Worm (Caenorhabditis elegans) whole organism, mixed stage, embryonic: ENCODE data around the gene lec-4.

Source experiments
- M03D4.4 ChIP-seq: sonication (generic microtip); optimal IDR thresholded peaks from 2 replicates; lab custom pipeline; 2017; ENCODE audit warnings: mild to moderate bottlenecking, missing genetic modification characterization, missing compliant biosample characterization
- bed-3 ChIP-seq: fragments of 200-800 bp; sonication (Bioruptor generic); optimal IDR thresholded peaks from 3 replicates; lab custom pipeline; 2018; ENCODE audit warnings: mild to moderate bottlenecking, missing genetic modification characterization, moderate library complexity, missing compliant biosample characterization
- blmp-1 ChIP-seq: fragments of 150-350 bp; optimal IDR thresholded peaks from 2 replicates; lab custom pipeline; 2014; ENCODE audit warnings: missing biosample characterization, missing genetic modification characterization
- ceh-39 ChIP-seq: fragments of 150-350 bp; optimal IDR thresholded peaks from 2 replicates; lab custom pipeline; 2014; ENCODE audit warnings: missing biosample characterization, missing genetic modification characterization
- ceh-43 ChIP-seq: fragments of 200-800 bp; sonication (Bioruptor generic); optimal IDR thresholded peaks from 2 replicates; lab custom pipeline; 2018; ENCODE audit warnings: mild to moderate bottlenecking, missing genetic modification characterization, moderate library complexity, missing compliant biosample characterization
- ceh-83 ChIP-seq: fragments of 200-800 bp; sonication (Bioruptor generic); optimal IDR thresholded peaks from 2 replicates; lab custom pipeline; 2018; ENCODE audit warnings: mild to moderate bottlenecking, missing genetic modification characterization, missing compliant biosample characterization
- ces-1 ChIP-seq: fragments of 150-350 bp; optimal IDR thresholded peaks from 2 replicates; lab custom pipeline; 2014; ENCODE audit warnings: missing biosample characterization, missing genetic modification reagents, missing genetic modification characterization
- cnd-1 ChIP-seq: fragments of 200-800 bp; sonication (Bioruptor generic); optimal IDR thresholded peaks from 2 replicates; lab custom pipeline; 2018; ENCODE audit warnings: mild to moderate bottlenecking, missing genetic modification characterization, missing compliant biosample characterization
- drap-1 ChIP-seq: fragments of 200-800 bp; sonication (Bioruptor generic); optimal IDR thresholded peaks from 3 replicates; lab custom pipeline; 2018; ENCODE audit warnings: mild to moderate bottlenecking, missing genetic modification characterization, missing compliant biosample characterization
- elt-1 ChIP-seq: sonication (generic microtip); optimal IDR thresholded peaks from 2 replicates; lab custom pipeline; 2017; ENCODE audit warnings: missing genetic modification characterization, mild to moderate bottlenecking, missing compliant biosample characterization, antibody characterized with exemption, moderate library complexity, borderline replicate concordance; ENCODE audit not compliant: insufficient read depth
- elt-3 ChIP-seq: fragments of 150-350 bp; optimal IDR thresholded peaks from 2 replicates; lab custom pipeline; 2014; ENCODE audit warnings: missing biosample characterization, missing genetic modification characterization
- flh-1 ChIP-seq: fragments of 200-800 bp; sonication (Bioruptor generic); optimal IDR thresholded peaks from 2 replicates; lab custom pipeline; 2018; ENCODE audit warnings: mild to moderate bottlenecking, missing genetic modification characterization, moderate library complexity, missing compliant biosample characterization
- ham-2 ChIP-seq: fragments of 200-800 bp; sonication (Bioruptor generic); optimal IDR thresholded peaks from 2 replicates; lab custom pipeline; 2018; ENCODE audit warnings: mild to moderate bottlenecking, missing genetic modification characterization, missing compliant biosample characterization
- hlh-1 ChIP-seq: fragments of 150-350 bp; optimal IDR thresholded peaks from 2 replicates; lab custom pipeline; 2014; ENCODE audit warnings: missing biosample characterization, missing genetic modification reagents, missing genetic modification characterization
- lin-13 ChIP-seq: fragments of 150-350 bp; optimal IDR thresholded peaks from 2 replicates; lab custom pipeline; 2014; ENCODE audit warnings: missing biosample characterization, missing genetic modification characterization
- lin-32 ChIP-seq: fragments of 200-800 bp; sonication (Bioruptor generic); optimal IDR thresholded peaks from 2 replicates; lab custom pipeline; 2018; ENCODE audit warnings: mild to moderate bottlenecking, missing genetic modification characterization, missing compliant biosample characterization
- lsy-2 ChIP-seq: fragments of 150-350 bp; optimal IDR thresholded peaks from 2 replicates; lab custom pipeline; 2014; ENCODE audit warnings: missing biosample characterization, missing genetic modification characterization
- mab-5 ChIP-seq: fragments of 150-350 bp; optimal IDR thresholded peaks from 2 replicates; lab custom pipeline; 2014; ENCODE audit warnings: missing biosample characterization, missing genetic modification characterization
- mep-1 ChIP-seq: fragments of 150-350 bp; optimal IDR thresholded peaks from 2 replicates; lab custom pipeline; 2017; ENCODE audit warnings: missing biosample characterization, missing genetic modification reagents, missing genetic modification characterization, inconsistent platforms
- mls-2 ChIP-seq: sonication (generic microtip); optimal IDR thresholded peaks from 2 replicates; lab custom pipeline; 2016; ENCODE audit warnings: mild to moderate bottlenecking, missing genetic modification characterization, moderate library complexity, missing compliant biosample characterization
- nhr-12 ChIP-seq: fragments of 150-350 bp; optimal IDR thresholded peaks from 2 replicates; lab custom pipeline; 2014; ENCODE audit warnings: missing biosample characterization, missing genetic modification characterization
- nhr-2 ChIP-seq: fragments of 150-350 bp; optimal IDR thresholded peaks from 2 replicates; lab custom pipeline; 2014; ENCODE audit warnings: missing biosample characterization, missing genetic modification characterization
- nhr-237 ChIP-seq: fragments of 150-350 bp; optimal IDR thresholded peaks from 2 replicates; lab custom pipeline; 2014; ENCODE audit warnings: missing biosample characterization, missing genetic modification characterization
- nhr-28 ChIP-seq: fragments of 150-350 bp; optimal IDR thresholded peaks from 2 replicates; lab custom pipeline; 2014; ENCODE audit warnings: missing biosample characterization, missing genetic modification characterization
- nhr-76 ChIP-seq: sonication (generic microtip); optimal IDR thresholded peaks from 2 replicates; lab custom pipeline; 2017; ENCODE audit warnings: missing biosample characterization, missing genetic modification characterization
- pha-4 ChIP-seq: fragments of 150-350 bp; optimal IDR thresholded peaks from 2 replicates; lab custom pipeline; 2018; ENCODE audit warnings: missing biosample characterization, missing genetic modification reagents, missing genetic modification characterization
- sem-2 ChIP-seq: fragments of 200-800 bp; sonication (Bioruptor generic); optimal IDR thresholded peaks from 2 replicates; lab custom pipeline; 2018; ENCODE audit warnings: mild to moderate bottlenecking, missing genetic modification characterization, missing compliant biosample characterization
- snpc-4 ChIP-seq: fragments of 150-350 bp; optimal IDR thresholded peaks from 2 replicates; lab custom pipeline; 2014; ENCODE audit warnings: missing biosample characterization, missing genetic modification characterization
- sptf-1 ChIP-seq: sonication (generic microtip); optimal IDR thresholded peaks from 2 replicates; lab custom pipeline; 2017; ENCODE audit warnings: mild to moderate bottlenecking, missing genetic modification characterization, moderate library complexity, missing compliant biosample characterization
- tbx-8 ChIP-seq: fragments of 200-800 bp; sonication (Bioruptor generic); optimal IDR thresholded peaks from 2 replicates; lab custom pipeline; 2018; ENCODE audit warnings: mild to moderate bottlenecking, missing genetic modification characterization, moderate library complexity, missing compliant biosample characterization
- unc-120 ChIP-seq: sonication (generic microtip); optimal IDR thresholded peaks from 2 replicates; lab custom pipeline; 2017; ENCODE audit warnings: missing genetic modification characterization, missing compliant biosample characterization; ENCODE audit not compliant: poor library complexity, severe bottlenecking
- unc-39 ChIP-seq: fragments of 150-350 bp; optimal IDR thresholded peaks from 2 replicates; lab custom pipeline; 2014; ENCODE audit warnings: missing biosample characterization, missing genetic modification characterization
- unc-62 ChIP-seq: fragments of 150-350 bp; optimal IDR thresholded peaks from 2 replicates; lab custom pipeline; 2014; ENCODE audit warnings: missing biosample characterization, missing genetic modification reagents, missing genetic modification characterization
- zip-8 ChIP-seq: fragments of 150-350 bp; optimal IDR thresholded peaks from 2 replicates; lab custom pipeline; 2014; ENCODE audit warnings: missing biosample characterization, missing genetic modification characterization
- ztf-11 ChIP-seq: fragments of 150-350 bp; optimal IDR thresholded peaks from 2 replicates; lab custom pipeline; 2014; ENCODE audit warnings: missing biosample characterization, missing genetic modification characterization

The lec-4 gene

ce11 chrIII:3807590-3807989 lies 34.5 kb upstream of the lec-4 start:
- TF ChIP-seq blmp-1 (tag; lab: Kevin White, UChicago) = peak; percentile 60
- TF ChIP-seq lsy-2 (tag; lab: Kevin White, UChicago) = no peak

- TF ChIP-seq tbx-8 (GFP tag; lab: Kevin White, UChicago) = no peak
- no peak for TF ChIP-seq cnd-1 (tag; lab: Kevin White, UChicago)
- TF ChIP-seq unc-39 (tag; lab: Kevin White, UChicago) = no peak
- TF ChIP-seq zip-8 (tag; lab: Kevin White, UChicago) = no peak
- TF ChIP-seq, all 35 proteins: peak for 0
Measured at ce11 chrIII:3806883-3807282, 33.8 kb upstream of the lec-4 start.

ce11 chrIII:3804422-3804821 lies 31.3 kb upstream of the lec-4 start, which contains the start of gene xbx-5:
xbx-5 (minus strand) TSS chrIII:3804477.
- TF ChIP-seq nhr-2 (no peak), nhr-76 (tag; lab: Kevin White, UChicago) (no peak), ceh-83 (GFP tag; lab: Kevin White, UChicago) (no peak), ceh-39 (tag; lab: Kevin White, UChicago) (no peak)

- TF ChIP-seq zip-8 (tag; lab: Kevin White, UChicago) = no peak
- no peak for TF ChIP-seq drap-1
- no peak for TF ChIP-seq unc-62
- TF ChIP-seq tbx-8 (GFP tag; lab: Kevin White, UChicago) = no peak
- no peak for TF ChIP-seq lin-13 (tag; lab: Kevin White, UChicago)
- no peak for TF ChIP-seq M03D4.4 (tag; lab: Kevin White, UChicago)
- TF ChIP-seq hlh-1 (tag; lab: Kevin White, UChicago) = no peak
- no peak for TF ChIP-seq unc-39 (tag; lab: Kevin White, UChicago)
- no peak for TF ChIP-seq elt-3 (tag; lab: Kevin White, UChicago)
- no peak for TF ChIP-seq cnd-1 (tag; lab: Kevin White, UChicago)
- no peak for TF ChIP-seq nhr-76 (tag; lab: Kevin White, UChicago)
- TF ChIP-seq nhr-28 = no peak
- TF ChIP-seq nhr-12 (tag; lab: Kevin White, UChicago) = no peak
- no peak for TF ChIP-seq ham-2 (GFP tag; lab: Kevin White, UChicago)
- TF ChIP-seq blmp-1 (tag; lab: Kevin White, UChicago) = no peak
- TF ChIP-seq, all 35 proteins: peak for 0
Measured at ce11 chrIII:3803113-3803512, 30.0 kb upstream of the lec-4 start.

DNA sequence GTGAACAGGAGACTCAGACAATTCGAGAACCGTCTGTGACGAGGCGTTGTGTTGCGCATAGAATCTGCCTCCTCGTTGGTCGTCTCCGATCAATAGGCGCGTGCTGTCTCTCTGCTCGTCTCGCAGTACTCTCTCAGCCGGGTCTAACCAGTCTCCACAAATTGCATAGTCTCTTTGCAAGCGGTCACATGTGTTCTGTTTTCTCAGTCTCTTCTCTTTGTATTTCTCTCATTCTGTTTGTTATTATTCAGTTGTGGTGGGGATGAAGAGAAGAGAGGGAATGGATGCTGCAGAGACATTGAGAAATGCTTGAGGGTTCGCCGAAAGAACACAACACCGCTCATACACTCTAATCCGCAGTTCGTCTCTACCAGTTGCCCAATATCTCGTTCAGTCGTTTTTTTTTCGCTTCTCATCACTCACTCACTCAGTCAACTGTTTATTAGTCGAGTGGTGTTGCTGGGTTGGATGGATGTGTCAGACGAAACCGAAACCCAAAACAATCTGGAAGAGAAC lies 28.3 kb upstream of the lec-4 start:
- peak; percentile 93 for TF ChIP-seq hlh-1 (tag; lab: Kevin White, UChicago)
- TF ChIP-seq pha-4 = peak; percentile 93
- no peak for TF ChIP-seq sem-2
- no peak for TF ChIP-seq tbx-8 (GFP tag; lab: Kevin White, UChicago)
- peak; percentile 80 for TF ChIP-seq sptf-1 (tag; lab: Kevin White, UChicago)
- peak; percentile 70 for TF ChIP-seq drap-1
- peak; percentile 86 for TF ChIP-seq ham-2 (GFP tag; lab: Kevin White, UChicago)
- peak; percentile 29 for TF ChIP-seq blmp-1 (tag; lab: Kevin White, UChicago)
- peak; percentile 66 for TF ChIP-seq mep-1 (tag; lab: Kevin White, UChicago)
- TF ChIP-seq ceh-83 (GFP tag; lab: Kevin White, UChicago) = no peak
- TF ChIP-seq ces-1 (GFP tag; lab: Kevin White, UChicago) = peak; percentile 97
- peak; percentile 1 for TF ChIP-seq lin-32 (GFP tag; lab: Kevin White, UChicago)
- TF ChIP-seq M03D4.4 (tag; lab: Kevin White, UChicago) = peak; percentile 40
- peak; percentile 51 for TF ChIP-seq nhr-12 (tag; lab: Kevin White, UChicago)
- TF ChIP-seq mab-5 (tag; lab: Kevin White, UChicago) = no peak
- TF ChIP-seq ceh-39 (tag; lab: Kevin White, UChicago) = peak; percentile 57
- peak; percentile 45 for TF ChIP-seq nhr-28
- TF ChIP-seq lsy-2 (tag; lab: Kevin White, UChicago) = peak; percentile 86
- TF ChIP-seq nhr-237 = peak; percentile 95
- TF ChIP-seq zip-8 (tag; lab: Kevin White, UChicago) = peak; percentile 33
- TF ChIP-seq unc-62 = peak; percentile 88
- no peak for TF ChIP-seq snpc-4
- TF ChIP-seq unc-39 (tag; lab: Kevin White, UChicago) = no peak
- TF ChIP-seq nhr-2 = peak; percentile 65
- TF ChIP-seq bed-3 (GFP tag; lab: Kevin White, UChicago) = no peak
- TF ChIP-seq cnd-1 (tag; lab: Kevin White, UChicago) = peak; percentile 67
- no peak for TF ChIP-seq flh-1 (GFP tag; lab: Kevin White, UChicago)
- peak; percentile 76 for TF ChIP-seq mls-2
- TF ChIP-seq ceh-43 (GFP tag; lab: Kevin White, UChicago) = no peak
- TF ChIP-seq lin-13 (tag; lab: Kevin White, UChicago) = peak; percentile 39
- peak; percentile 72 for TF ChIP-seq unc-120 (tag; lab: Kevin White, UChicago)
- TF ChIP-seq elt-1 = no peak
- TF ChIP-seq nhr-76 (tag; lab: Kevin White, UChicago) = no peak
- TF ChIP-seq elt-3 (tag; lab: Kevin White, UChicago) = peak; percentile 50
- peak; percentile 65 for TF ChIP-seq ztf-11 (tag; lab: Kevin White, UChicago)
